Worm (Caenorhabditis elegans): ENCODE results near the gene spc-1.

- TF ChIP-seq tab-1 (GFP tag; IDR thresholded peaks at IDR 0.05) (no peak), med-1 (GFP tag; optimal IDR thresholded peaks at IDR 0.05; ENCODE audit: insufficient read depth) (no peak), cog-1 (tag; optimal IDR thresholded peaks at IDR 0.05) (no peak), ztf-23 (GFP tag; IDR thresholded peaks at IDR 0.05) (no peak), ref-1 (GFP tag; conservative IDR thresholded peaks at IDR 0.05) (no peak), flt-1 (GFP tag; IDR thresholded peaks at IDR 0.05) (no peak), klf-2 (GFP tag; conservative IDR thresholded peaks at IDR 0.05) (no peak)
Observed at ce11 chrX:3117204-3117603, 9.7 kb downstream of the spc-1 start.
